Fruit fly (Drosophila melanogaster) whole organism, embryonic: ENCODE results near the gene Pp2A-29B.

Experiments
- CG13424 ChIP-seq: fragments of 200-800 bp; sonication (Bioruptor generic); optimal IDR thresholded peaks from 2 replicates; lab custom pipeline; 2019; ENCODE audit warnings: missing biosample characterization, mild to moderate bottlenecking, missing genetic modification characterization, moderate library complexity
- CG1647 ChIP-seq: fragments of 200-800 bp; sonication (Bioruptor generic); optimal IDR thresholded peaks from 3 replicates; lab custom pipeline; 2016; ENCODE audit warnings: missing biosample characterization, missing genetic modification characterization
- CG18476 ChIP-seq: fragments of 200-800 bp; sonication (Bioruptor generic); optimal IDR thresholded peaks from 2 replicates; lab custom pipeline; 2016; ENCODE audit warnings: missing biosample characterization, mild to moderate bottlenecking, missing genetic modification characterization
- CG9797 ChIP-seq: fragments of 200-800 bp; sonication (Bioruptor generic); optimal IDR thresholded peaks from 3 replicates; lab custom pipeline; 2018; ENCODE audit warnings: missing biosample characterization, mild to moderate bottlenecking, missing genetic modification characterization
- Dip3 ChIP-seq: fragments of 200-800 bp; sonication (Bioruptor generic); optimal IDR thresholded peaks from 3 replicates; lab custom pipeline; 2016; ENCODE audit warnings: missing biosample characterization, missing genetic modification characterization
- Hr78 ChIP-seq, 2 experiments: fragments of 200-800 bp in 1 of 2; fragments of >200 bp in 1 of 2; sonication (Bioruptor generic) in 1 of 2; optimal IDR thresholded peaks; 2 replicates each; lab custom pipeline; 2017 to 2019; ENCODE audit warnings: missing biosample characterization in 2 of 2, missing genetic modification characterization in 2 of 2, mild to moderate bottlenecking in 1 of 2, moderate library complexity in 1 of 2
- Optix ChIP-seq: fragments of 200-800 bp; sonication (Bioruptor generic); IDR thresholded peaks from 3 replicates; pipeline ENCODE4 v1.3.6; 2022; ENCODE audit warnings: missing biosample characterization, missing genetic modification characterization
- Sin3A ChIP-seq: fragments of >200 bp; optimal IDR thresholded peaks from 2 replicates; lab custom pipeline; 2018
- dpn ChIP-seq, 2 experiments: fragments of 200-800 bp; sonication (Bioruptor generic); optimal IDR thresholded peaks; 3 replicates each; lab custom pipeline; 2016; ENCODE audit warnings: missing biosample characterization in 2 of 2, missing genetic modification characterization in 2 of 2

- TF ChIP-seq CG13424 (tag; lab: Kevin White, UChicago) (no peak), Hr78 (GFP tag; optimal IDR thresholded peaks at IDR 0.05; lab: Kevin White, UChicago) (peak in 1 of 2 experiments; percentile 79), Dip3 (GFP tag; lab: Kevin White, UChicago) (no peak), CG9797 (GFP tag; lab: Kevin White, UChicago) (no peak), CG1647 (GFP tag; lab: Kevin White, UChicago) (no peak), dpn (GFP tag; optimal IDR thresholded peaks at IDR 0.05; lab: Kevin White, UChicago) (no peak), CG18476 (no peak), Optix (no peak), Sin3A (lab: Kevin White, UChicago) (no peak)
Measured at dm6 chr2L:8419382-8419940, 53.6 kb downstream of the Pp2A-29B start.
